Worm (Caenorhabditis elegans) whole organism, mixed stage, embryonic: Measurements from ENCODE around the gene R13H4.5.

ENCODE experiments used
- hlh-1 ChIP-seq: fragments of 150-350 bp; optimal IDR thresholded peaks from 2 replicates; lab custom pipeline; 2014; ENCODE audit warnings: missing biosample characterization, missing genetic modification reagents, missing genetic modification characterization
- tbx-8 ChIP-seq: fragments of 200-800 bp; sonication (Bioruptor generic); optimal IDR thresholded peaks from 2 replicates; lab custom pipeline; 2018; ENCODE audit warnings: mild to moderate bottlenecking, missing genetic modification characterization, moderate library complexity, missing compliant biosample characterization

- no peak for TF ChIP-seq tbx-8 (GFP tag; lab: Kevin White, UChicago)
- TF ChIP-seq hlh-1 (tag; lab: Kevin White, UChicago) = no peak
Observed at ce11 chrV:11897604-11898003, 37.1 kb downstream of the R13H4.5 start.
